Worm (Caenorhabditis elegans): ENCODE results near the gene nlp-33.

DNA sequence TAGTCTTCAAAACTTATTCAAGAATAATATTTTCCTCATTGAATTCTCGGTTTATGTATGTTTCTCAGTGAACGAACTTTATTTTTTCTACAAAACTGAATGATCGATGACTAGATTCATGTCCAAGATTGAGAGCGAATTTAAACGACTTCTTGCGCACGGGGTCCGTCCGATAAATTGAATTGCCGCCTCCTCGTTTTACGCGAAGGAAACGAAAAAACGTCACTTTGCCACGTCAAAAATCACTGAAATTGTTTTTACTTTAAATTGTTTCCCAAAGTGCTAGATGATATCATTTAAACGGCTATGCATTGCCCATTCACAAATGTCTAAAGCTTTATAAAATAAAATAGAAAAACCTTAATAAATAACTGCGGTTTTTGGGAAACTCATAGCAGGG lies 20.6 kb downstream of the nlp-33 start:
- TF ChIP-seq nhr-120 (GFP tag; IDR thresholded peaks at IDR 0.05) (no peak), ama-1 (optimal IDR thresholded peaks at IDR 0.05) (no peak), ama-1 (GFP tag; optimal IDR thresholded peaks at IDR 0.05) (no peak), ZK185.1 (tag; optimal IDR thresholded peaks at IDR 0.05; ENCODE audit: poor library complexity, severe bottlenecking) (no peak), snpc-4 (GFP tag; optimal IDR thresholded peaks at IDR 0.05) (no peak), snpc-4 (tag; optimal IDR thresholded peaks at IDR 0.05) (no peak), xnd-1 (tag; optimal IDR thresholded peaks at IDR 0.05) (no peak), ceh-27 (GFP tag; optimal IDR thresholded peaks at IDR 0.05) (no peak), gei-17 (GFP tag; optimal IDR thresholded peaks at IDR 0.05) (no peak), him-1 (tag; optimal IDR thresholded peaks at IDR 0.05) (no peak), pbrm-1 (GFP tag; IDR thresholded peaks at IDR 0.05) (no peak)

All from whole organism, young adult.